Worm (Caenorhabditis elegans) whole organism, mixed stage, embryonic: ENCODE data around the gene lgc-37.

ENCODE experiments used
- M03D4.4 ChIP-seq: sonication (generic microtip); optimal IDR thresholded peaks from 2 replicates; lab custom pipeline; 2017; ENCODE audit warnings: mild to moderate bottlenecking, missing genetic modification characterization, missing compliant biosample characterization
- bed-3 ChIP-seq: fragments of 200-800 bp; sonication (Bioruptor generic); optimal IDR thresholded peaks from 3 replicates; lab custom pipeline; 2018; ENCODE audit warnings: mild to moderate bottlenecking, missing genetic modification characterization, moderate library complexity, missing compliant biosample characterization
- blmp-1 ChIP-seq: fragments of 150-350 bp; optimal IDR thresholded peaks from 2 replicates; lab custom pipeline; 2014; ENCODE audit warnings: missing biosample characterization, missing genetic modification characterization
- ceh-83 ChIP-seq: fragments of 200-800 bp; sonication (Bioruptor generic); optimal IDR thresholded peaks from 2 replicates; lab custom pipeline; 2018; ENCODE audit warnings: mild to moderate bottlenecking, missing genetic modification characterization, missing compliant biosample characterization
- ces-1 ChIP-seq: fragments of 150-350 bp; optimal IDR thresholded peaks from 2 replicates; lab custom pipeline; 2014; ENCODE audit warnings: missing biosample characterization, missing genetic modification reagents, missing genetic modification characterization
- cnd-1 ChIP-seq: fragments of 200-800 bp; sonication (Bioruptor generic); optimal IDR thresholded peaks from 2 replicates; lab custom pipeline; 2018; ENCODE audit warnings: mild to moderate bottlenecking, missing genetic modification characterization, missing compliant biosample characterization
- drap-1 ChIP-seq: fragments of 200-800 bp; sonication (Bioruptor generic); optimal IDR thresholded peaks from 3 replicates; lab custom pipeline; 2018; ENCODE audit warnings: mild to moderate bottlenecking, missing genetic modification characterization, missing compliant biosample characterization
- elt-1 ChIP-seq: sonication (generic microtip); optimal IDR thresholded peaks from 2 replicates; lab custom pipeline; 2017; ENCODE audit warnings: missing genetic modification characterization, mild to moderate bottlenecking, missing compliant biosample characterization, antibody characterized with exemption, moderate library complexity, borderline replicate concordance; ENCODE audit not compliant: insufficient read depth
- elt-3 ChIP-seq: fragments of 150-350 bp; optimal IDR thresholded peaks from 2 replicates; lab custom pipeline; 2014; ENCODE audit warnings: missing biosample characterization, missing genetic modification characterization
- ham-2 ChIP-seq: fragments of 200-800 bp; sonication (Bioruptor generic); optimal IDR thresholded peaks from 2 replicates; lab custom pipeline; 2018; ENCODE audit warnings: mild to moderate bottlenecking, missing genetic modification characterization, missing compliant biosample characterization
- hlh-1 ChIP-seq: fragments of 150-350 bp; optimal IDR thresholded peaks from 2 replicates; lab custom pipeline; 2014; ENCODE audit warnings: missing biosample characterization, missing genetic modification reagents, missing genetic modification characterization
- lin-13 ChIP-seq: fragments of 150-350 bp; optimal IDR thresholded peaks from 2 replicates; lab custom pipeline; 2014; ENCODE audit warnings: missing biosample characterization, missing genetic modification characterization
- lin-32 ChIP-seq: fragments of 200-800 bp; sonication (Bioruptor generic); optimal IDR thresholded peaks from 2 replicates; lab custom pipeline; 2018; ENCODE audit warnings: mild to moderate bottlenecking, missing genetic modification characterization, missing compliant biosample characterization
- mep-1 ChIP-seq: fragments of 150-350 bp; optimal IDR thresholded peaks from 2 replicates; lab custom pipeline; 2017; ENCODE audit warnings: missing biosample characterization, missing genetic modification reagents, missing genetic modification characterization, inconsistent platforms
- nhr-2 ChIP-seq: fragments of 150-350 bp; optimal IDR thresholded peaks from 2 replicates; lab custom pipeline; 2014; ENCODE audit warnings: missing biosample characterization, missing genetic modification characterization
- pha-4 ChIP-seq: fragments of 150-350 bp; optimal IDR thresholded peaks from 2 replicates; lab custom pipeline; 2018; ENCODE audit warnings: missing biosample characterization, missing genetic modification reagents, missing genetic modification characterization
- sem-2 ChIP-seq: fragments of 200-800 bp; sonication (Bioruptor generic); optimal IDR thresholded peaks from 2 replicates; lab custom pipeline; 2018; ENCODE audit warnings: mild to moderate bottlenecking, missing genetic modification characterization, missing compliant biosample characterization
- snpc-4 ChIP-seq: fragments of 150-350 bp; optimal IDR thresholded peaks from 2 replicates; lab custom pipeline; 2014; ENCODE audit warnings: missing biosample characterization, missing genetic modification characterization
- sptf-1 ChIP-seq: sonication (generic microtip); optimal IDR thresholded peaks from 2 replicates; lab custom pipeline; 2017; ENCODE audit warnings: mild to moderate bottlenecking, missing genetic modification characterization, moderate library complexity, missing compliant biosample characterization
- tbx-8 ChIP-seq: fragments of 200-800 bp; sonication (Bioruptor generic); optimal IDR thresholded peaks from 2 replicates; lab custom pipeline; 2018; ENCODE audit warnings: mild to moderate bottlenecking, missing genetic modification characterization, moderate library complexity, missing compliant biosample characterization
- unc-120 ChIP-seq: sonication (generic microtip); optimal IDR thresholded peaks from 2 replicates; lab custom pipeline; 2017; ENCODE audit warnings: missing genetic modification characterization, missing compliant biosample characterization; ENCODE audit not compliant: poor library complexity, severe bottlenecking
- unc-39 ChIP-seq: fragments of 150-350 bp; optimal IDR thresholded peaks from 2 replicates; lab custom pipeline; 2014; ENCODE audit warnings: missing biosample characterization, missing genetic modification characterization
- unc-62 ChIP-seq: fragments of 150-350 bp; optimal IDR thresholded peaks from 2 replicates; lab custom pipeline; 2014; ENCODE audit warnings: missing biosample characterization, missing genetic modification reagents, missing genetic modification characterization
- zip-8 ChIP-seq: fragments of 150-350 bp; optimal IDR thresholded peaks from 2 replicates; lab custom pipeline; 2014; ENCODE audit warnings: missing biosample characterization, missing genetic modification characterization
- ztf-11 ChIP-seq: fragments of 150-350 bp; optimal IDR thresholded peaks from 2 replicates; lab custom pipeline; 2014; ENCODE audit warnings: missing biosample characterization, missing genetic modification characterization

Gene lgc-37

DNA sequence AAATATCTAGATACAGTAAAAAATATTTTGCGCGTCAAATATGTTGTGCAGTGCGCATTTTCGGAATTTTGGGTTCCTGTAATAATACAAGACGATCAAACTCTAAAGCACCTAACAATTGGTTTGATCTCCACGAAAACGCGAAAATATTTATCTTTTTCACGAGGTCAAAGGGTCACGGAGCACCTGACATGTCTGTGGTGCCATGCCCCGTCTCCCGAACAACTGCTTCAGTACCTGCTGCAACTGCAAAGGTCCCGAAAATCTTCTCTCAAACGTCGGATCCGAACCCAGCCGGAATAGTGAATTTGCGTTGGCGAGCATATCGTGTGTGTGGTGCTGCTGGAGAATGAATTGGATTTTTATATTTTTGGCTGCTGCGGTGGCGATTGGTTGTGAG, 35.0 kb downstream of the lgc-37 start, which contains the start of the genes Y37D8A.2 and Y37D8A.25:
Y37D8A.2 (plus strand) TSS at position 285 of the 400 bp plus-strand sequence.
Y37D8A.25 (minus strand) TSS at position 345 of the 400 bp plus-strand sequence.
- TF ChIP-seq sem-2 (GFP tag; lab: Kevin White, UChicago) (no peak), hlh-1 (tag; lab: Kevin White, UChicago) (peak; percentile 81)

DNA sequence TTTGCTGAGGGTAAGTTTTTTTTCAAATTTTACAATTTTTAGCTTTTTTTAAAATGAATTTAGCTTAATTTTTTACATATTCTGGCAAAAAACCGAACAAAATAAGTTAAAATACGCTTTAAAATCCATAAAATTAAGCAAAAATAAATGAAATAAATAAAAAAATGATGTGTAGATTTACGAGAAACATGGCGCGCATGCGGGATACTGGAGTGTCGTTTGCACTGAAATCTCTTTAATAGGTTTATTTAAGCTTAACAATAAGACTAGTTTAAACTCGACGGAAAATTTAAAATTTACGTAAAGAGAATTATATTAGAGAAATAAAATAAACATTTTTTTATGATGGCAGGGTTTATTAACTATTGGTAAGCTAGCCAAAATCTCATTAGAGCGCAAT, 36.4 kb downstream of the lgc-37 start:
- TF ChIP-seq unc-62 (no peak), blmp-1 (tag; lab: Kevin White, UChicago) (no peak), ztf-11 (no peak), hlh-1 (tag; lab: Kevin White, UChicago) (no peak), unc-39 (tag; lab: Kevin White, UChicago) (no peak), elt-1 (tag; lab: Kevin White, UChicago) (no peak), snpc-4 (no peak), ces-1 (GFP tag; lab: Kevin White, UChicago) (peak; percentile 60)

DNA sequence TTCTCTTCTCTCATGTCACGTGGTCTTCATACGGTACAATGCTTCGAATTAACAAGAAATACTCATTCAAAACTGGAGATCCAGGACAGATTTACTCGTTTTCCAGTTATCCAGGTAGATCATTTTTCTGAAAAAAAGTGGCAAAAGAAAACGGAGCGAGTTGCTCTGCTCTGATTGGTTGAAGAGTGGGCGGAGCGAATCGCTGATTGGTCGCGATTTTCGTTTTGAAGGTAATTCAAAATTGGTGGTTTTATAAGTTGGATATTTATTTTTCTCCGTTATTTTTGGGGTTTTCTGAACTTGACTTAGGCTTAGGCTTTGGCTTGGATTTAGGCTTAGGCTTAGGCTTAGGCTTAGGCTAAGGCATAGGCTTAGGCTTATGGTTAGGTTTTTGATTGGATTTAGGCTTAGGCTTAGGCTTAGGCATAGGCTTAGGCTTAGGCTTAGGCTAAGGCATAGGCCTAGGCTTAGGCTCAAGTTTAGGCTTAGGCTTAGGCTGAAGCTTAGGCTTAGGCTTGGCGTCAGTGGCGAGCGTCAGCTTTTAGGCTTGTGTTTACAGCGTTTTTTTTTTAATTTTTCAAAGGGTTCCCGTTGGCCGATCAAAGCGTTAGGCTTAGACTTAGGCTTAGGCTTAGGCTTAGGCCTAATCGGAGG, 37.8 kb downstream of the lgc-37 start:
- TF ChIP-seq lin-32 (GFP tag; lab: Kevin White, UChicago) = no peak
- no peak for TF ChIP-seq nhr-2 (tag; lab: Kevin White, UChicago)
- no peak for TF ChIP-seq zip-8 (tag; lab: Kevin White, UChicago)
- no peak for TF ChIP-seq M03D4.4 (tag; lab: Kevin White, UChicago)
- no peak for TF ChIP-seq lin-13 (tag; lab: Kevin White, UChicago)
- TF ChIP-seq hlh-1 (tag; lab: Kevin White, UChicago) = no peak
- no peak for TF ChIP-seq ces-1 (GFP tag; lab: Kevin White, UChicago)
- no peak for TF ChIP-seq unc-120 (tag; lab: Kevin White, UChicago)
- no peak for TF ChIP-seq cnd-1 (tag; lab: Kevin White, UChicago)
- no peak for TF ChIP-seq sptf-1 (tag; lab: Kevin White, UChicago)
- TF ChIP-seq unc-62 = no peak
- no peak for TF ChIP-seq mep-1 (tag; lab: Kevin White, UChicago)
- TF ChIP-seq elt-3 (tag; lab: Kevin White, UChicago) = no peak
- TF ChIP-seq tbx-8 (GFP tag; lab: Kevin White, UChicago) = no peak
- no peak for TF ChIP-seq bed-3 (GFP tag; lab: Kevin White, UChicago)
- no peak for TF ChIP-seq ceh-83
- TF ChIP-seq, all 35 proteins: peak for 0

ce11 chrIII:12829068-12829467, 44.1 kb downstream of the lgc-37 start, which contains the start of gene Y37D8A.3:
TSS of gene Y37D8A.3 (plus strand) at chrIII:12829368.
- TF ChIP-seq lin-13 (tag; lab: Kevin White, UChicago) = no peak
- TF ChIP-seq M03D4.4 (tag; lab: Kevin White, UChicago) = no peak
- no peak for TF ChIP-seq pha-4 (tag; lab: Kevin White, UChicago)
- no peak for TF ChIP-seq ham-2 (GFP tag; lab: Kevin White, UChicago)
- no peak for TF ChIP-seq ceh-83
- no peak for TF ChIP-seq lin-32 (GFP tag; lab: Kevin White, UChicago)
- TF ChIP-seq bed-3 (GFP tag; lab: Kevin White, UChicago) = no peak

ce11 chrIII:12831696-12832095, 46.7 kb downstream of the lgc-37 start:
- TF ChIP-seq bed-3 (GFP tag; lab: Kevin White, UChicago) = no peak
- TF ChIP-seq drap-1 (GFP tag; lab: Kevin White, UChicago) = no peak
- no peak for TF ChIP-seq unc-120 (tag; lab: Kevin White, UChicago)
- no peak for TF ChIP-seq M03D4.4 (tag; lab: Kevin White, UChicago)
- TF ChIP-seq nhr-2 (tag; lab: Kevin White, UChicago) = no peak

- no peak for TF ChIP-seq blmp-1 (tag; lab: Kevin White, UChicago)
- no peak for TF ChIP-seq hlh-1 (tag; lab: Kevin White, UChicago)
- TF ChIP-seq lin-32 (GFP tag; lab: Kevin White, UChicago) = no peak
Observed at ce11 chrIII:12833079-12833478, 48.1 kb downstream of the lgc-37 start.
